Worm (Caenorhabditis elegans): ENCODE data around the gene fbxb-107.

Gene fbxb-107

ce11 chrII:2774904-2775303 lies 16.3 kb downstream of the fbxb-107 start, which contains the start of gene fbxb-111:
fbxb-111 (minus strand) TSS chrII:2775004.
- TF ChIP-seq zag-1 (tag; optimal IDR thresholded peaks at IDR 0.05) (no peak), ceh-32 (tag; optimal IDR thresholded peaks at IDR 0.05; ENCODE audit: poor library complexity) (no peak), nhr-41 (GFP tag; IDR thresholded peaks at IDR 0.05) (no peak), nhr-42 (GFP tag; IDR thresholded peaks at IDR 0.05) (no peak), dmd-8 (GFP tag; IDR thresholded peaks at IDR 0.05) (no peak), unc-62 (GFP tag; optimal IDR thresholded peaks at IDR 0.05 in 1 of 2) (no peak), unc-62 (tag; optimal IDR thresholded peaks at IDR 0.05) (no peak), T26A8.4 (GFP tag; IDR thresholded peaks at IDR 0.05) (no peak), lir-3 (tag; optimal IDR thresholded peaks at IDR 0.05) (no peak), zip-11 (GFP tag; IDR thresholded peaks at IDR 0.05) (no peak), mes-2 (tag; optimal IDR thresholded peaks at IDR 0.05; ENCODE audit: poor library complexity, severe bottlenecking) (no peak)

- TF ChIP-seq nhr-42 (GFP tag; IDR thresholded peaks at IDR 0.05) (no peak), spr-3 (GFP tag; optimal IDR thresholded peaks at IDR 0.05) (no peak), egl-27 (tag; optimal IDR thresholded peaks at IDR 0.05) (no peak), Y75B8A.6 (GFP tag; IDR thresholded peaks at IDR 0.05) (no peak), dve-1 (tag; optimal IDR thresholded peaks at IDR 0.05; ENCODE audit: insufficient read depth) (no peak), ceh-32 (tag; optimal IDR thresholded peaks at IDR 0.05; ENCODE audit: poor library complexity) (no peak), sdz-12 (GFP tag; optimal IDR thresholded peaks at IDR 0.05) (no peak), nhr-41 (GFP tag; IDR thresholded peaks at IDR 0.05) (no peak), lin-1 (GFP tag; IDR thresholded peaks at IDR 0.05) (no peak)
Observed at ce11 chrII:2777846-2778245, 19.3 kb downstream of the fbxb-107 start, which contains the start of gene F08D12.4. F08D12.4 (plus strand) TSS chrII:2778146.

- TF ChIP-seq mep-1 (tag; optimal IDR thresholded peaks at IDR 0.05) = no peak
- no peak for TF ChIP-seq fkh-10 (GFP tag; optimal IDR thresholded peaks at IDR 0.05)
- no peak for TF ChIP-seq nhr-77 (tag; optimal IDR thresholded peaks at IDR 0.05)
- TF ChIP-seq skn-1 (tag; optimal IDR thresholded peaks at IDR 0.05) = no peak
Observed at ce11 chrII:2779253-2779652, 20.7 kb downstream of the fbxb-107 start, which contains the start of gene F08D12.3. F08D12.3 (plus strand) TSS chrII:2779553.

ce11 chrII:2780804-2781203 lies 22.2 kb downstream of the fbxb-107 start:
- TF ChIP-seq hlh-30 (tag; optimal IDR thresholded peaks at IDR 0.05; ENCODE audit: insufficient read depth) (no peak), zfp-2 (tag; optimal IDR thresholded peaks at IDR 0.05) (no peak), nhr-10 (tag; optimal IDR thresholded peaks at IDR 0.05) (no peak), unc-62 (GFP tag; optimal IDR thresholded peaks at IDR 0.05 in 1 of 2) (peak in 1 of 2 experiments; percentile 56), unc-62 (tag; optimal IDR thresholded peaks at IDR 0.05) (no peak), set-16 (GFP tag; IDR thresholded peaks at IDR 0.05) (peak; percentile 50; the same call in 1 of the 2 replicates), F49E8.2 (tag; optimal IDR thresholded peaks at IDR 0.05; ENCODE audit: borderline replicate concordance) (no peak)

- TF ChIP-seq F10B5.3 (tag; optimal IDR thresholded peaks at IDR 0.05) (no peak), lin-39 (tag; optimal IDR thresholded peaks at IDR 0.05) (no peak), ctbp-1 (GFP tag; IDR thresholded peaks at IDR 0.05) (no peak), rbr-2 (tag; optimal IDR thresholded peaks at IDR 0.05) (no peak), lin-1 (GFP tag; IDR thresholded peaks at IDR 0.05) (no peak), nhr-28 (tag; optimal IDR thresholded peaks at IDR 0.05) (no peak), spr-3 (GFP tag; optimal IDR thresholded peaks at IDR 0.05) (no peak), set-16 (GFP tag; IDR thresholded peaks at IDR 0.05) (no peak)
Observed at ce11 chrII:2781355-2781754, 22.8 kb downstream of the fbxb-107 start, which contains the start of gene F08D12.2. F08D12.2 (plus strand) TSS chrII:2781655.

- no peak for TF ChIP-seq aly-2 (tag; optimal IDR thresholded peaks at IDR 0.05)
- no peak for TF ChIP-seq zfp-2 (tag; optimal IDR thresholded peaks at IDR 0.05)
- peak; percentile 86 for TF ChIP-seq set-16 (GFP tag; IDR thresholded peaks at IDR 0.05)
- no peak for TF ChIP-seq madf-5 (GFP tag; IDR thresholded peaks at IDR 0.05)
Observed at ce11 chrII:2783380-2783779, 24.8 kb downstream of the fbxb-107 start.
